Fruit fly (Drosophila melanogaster) whole organism, wandering third instar larva: ENCODE data around the gene CG7368.

Source experiments
- Abd-B ChIP-seq: fragments of >200 bp; optimal IDR thresholded peaks from 2 replicates; lab custom pipeline; 2017; ENCODE audit warnings: missing biosample characterization, missing genetic modification characterization
- Dfd ChIP-seq: fragments of >200 bp; optimal IDR thresholded peaks from 2 replicates; lab custom pipeline; 2017; ENCODE audit warnings: missing biosample characterization, missing genetic modification characterization
- HLH106 ChIP-seq: fragments of 200-800 bp; optimal IDR thresholded peaks from 3 replicates; lab custom pipeline; 2019; ENCODE audit warnings: missing biosample characterization, mild to moderate bottlenecking, missing genetic modification characterization, moderate library complexity
- Hnf4 ChIP-seq: fragments of 200-800 bp; sonication (Bioruptor generic); optimal IDR thresholded peaks from 2 replicates; lab custom pipeline; 2016; ENCODE audit warnings: missing biosample characterization, mild to moderate bottlenecking, missing genetic modification characterization
- Myc ChIP-seq: fragments of >200 bp; optimal IDR thresholded peaks from 2 replicates; lab custom pipeline; 2017
- OdsH ChIP-seq: fragments of 200-800 bp; sonication (Bioruptor generic); optimal IDR thresholded peaks from 2 replicates; lab custom pipeline; 2016; ENCODE audit warnings: missing biosample characterization, mild to moderate bottlenecking, missing genetic modification characterization
- Rel ChIP-seq, 2 experiments: fragments of 200-800 bp; sonication (Bioruptor generic) in 1 of 2; optimal IDR thresholded peaks; 2 replicates in 1 of 2; 3 replicates in 1 of 2; lab custom pipeline; 2016 to 2019; ENCODE audit warnings: mild to moderate bottlenecking in 2 of 2, missing biosample characterization in 2 of 2, missing genetic modification characterization in 2 of 2, moderate library complexity in 1 of 2
- Vsx2 ChIP-seq: fragments of 200-300, 225-300 bp; sonication (Bioruptor generic); optimal IDR thresholded peaks from 2 replicates; lab custom pipeline; 2018; ENCODE audit warnings: missing biosample characterization, missing genetic modification characterization; ENCODE audit not compliant: partially characterized antibody
- brk ChIP-seq: fragments of 200-800 bp; sonication (Bioruptor generic); optimal IDR thresholded peaks from 2 replicates; lab custom pipeline; 2016; ENCODE audit warnings: missing biosample characterization, mild to moderate bottlenecking, missing genetic modification characterization
- dmrt93B ChIP-seq: fragments of 200-800 bp; sonication (Bioruptor generic); optimal IDR thresholded peaks from 2 replicates; lab custom pipeline; 2018; ENCODE audit warnings: missing biosample characterization, mild to moderate bottlenecking, missing genetic modification characterization
- h ChIP-seq: fragments of 200-800 bp; sonication (Bioruptor generic); optimal IDR thresholded peaks from 3 replicates; lab custom pipeline; 2016; ENCODE audit warnings: missing biosample characterization, mild to moderate bottlenecking, missing genetic modification characterization
- pan ChIP-seq: fragments of >200 bp; optimal IDR thresholded peaks from 2 replicates; lab custom pipeline; 2017
- psq ChIP-seq: fragments of 200-800 bp; sonication (Bioruptor generic); optimal IDR thresholded peaks from 3 replicates; lab custom pipeline; 2017; ENCODE audit warnings: missing biosample characterization, mild to moderate bottlenecking, missing genetic modification characterization, moderate library complexity

DNA sequence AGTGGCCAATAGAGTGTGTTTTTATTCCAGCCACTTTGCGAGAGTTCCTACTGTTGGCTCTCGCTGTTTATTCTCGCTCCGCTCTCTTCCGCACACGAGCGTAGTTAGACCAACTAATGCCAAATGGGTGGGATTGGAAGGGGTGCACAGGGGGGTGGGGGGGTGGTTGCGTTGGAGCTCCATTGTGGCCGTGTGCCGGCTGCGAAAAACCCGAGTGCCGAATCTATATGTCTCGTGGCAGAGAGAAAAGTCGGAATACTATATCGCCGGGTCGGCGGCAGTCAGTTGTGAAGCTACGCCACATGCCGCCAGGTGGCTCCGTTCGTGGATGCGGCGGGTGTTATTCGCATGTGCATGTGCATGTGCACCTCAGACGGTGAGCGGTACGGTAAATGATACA, 4.1 kb downstream of the CG7368 start:
- TF ChIP-seq pan (lab: Kevin White, UChicago) = no peak
- no peak for TF ChIP-seq Myc (lab: Kevin White, UChicago)
- no peak for TF ChIP-seq psq (GFP tag; lab: Kevin White, UChicago)
- TF ChIP-seq Abd-B (GFP tag; lab: Kevin White, UChicago) = no peak
- no peak for TF ChIP-seq h (GFP tag; lab: Kevin White, UChicago)
- TF ChIP-seq dmrt93B = no peak
- TF ChIP-seq Dfd (GFP tag; lab: Kevin White, UChicago) = no peak
- TF ChIP-seq HLH106 (tag; lab: Kevin White, UChicago) = no peak
- TF ChIP-seq Rel (GFP tag; optimal IDR thresholded peaks at IDR 0.05; lab: Kevin White, UChicago) = no peak
- no peak for TF ChIP-seq Rel (tag; optimal IDR thresholded peaks at IDR 0.05; lab: Kevin White, UChicago)
- no peak for TF ChIP-seq Hnf4 (GFP tag; lab: Kevin White, UChicago)
- no peak for TF ChIP-seq brk (GFP tag; lab: Kevin White, UChicago)
- TF ChIP-seq Vsx2 (GFP tag; lab: Kevin White, UChicago) = no peak
- no peak for TF ChIP-seq OdsH (GFP tag; lab: Kevin White, UChicago)
